Worm (Caenorhabditis elegans) whole organism, L4/young adult: ENCODE data around the gene rgs-11.

Experiments
- W03F9.2 ChIP-seq: fragments of 150-350 bp; optimal IDR thresholded peaks from 2 replicates; lab custom pipeline; 2014; ENCODE audit warnings: missing biosample characterization, missing genetic modification characterization
- him-1 ChIP-seq: sonication (generic microtip); optimal IDR thresholded peaks from 2 replicates; lab custom pipeline; 2016; ENCODE audit warnings: missing genotype, missing genetic modification reagents, missing genetic modification characterization, missing compliant biosample characterization

DNA sequence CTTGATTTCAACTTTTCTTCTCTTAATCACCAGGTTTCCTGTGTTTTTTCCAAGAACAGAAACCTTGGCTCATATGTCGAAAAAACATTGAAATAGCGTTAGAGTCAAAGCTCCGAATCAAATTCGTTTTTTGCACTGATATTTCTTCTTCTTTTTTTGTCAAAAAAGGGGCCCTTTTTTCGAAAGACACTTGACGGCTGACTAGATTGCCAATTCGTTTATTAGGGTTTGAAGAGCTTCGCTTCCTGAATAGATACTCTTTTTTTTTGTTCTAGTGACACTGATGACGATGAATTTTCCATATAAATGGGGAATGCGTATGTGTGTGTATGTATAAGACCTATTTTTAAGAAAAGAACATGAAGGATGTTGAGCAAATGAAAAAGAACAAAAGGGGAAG, 47.6 kb upstream of the rgs-11 start:
- TF ChIP-seq him-1 (tag; lab: Kevin White, UChicago) (no peak), W03F9.2 (tag; lab: Kevin White, UChicago) (no peak)
